Worm (Caenorhabditis elegans) whole organism, early embryonic: ENCODE results near the gene msp-36.

Experiments
- aly-1 ChIP-seq: sonication (generic microtip); optimal IDR thresholded peaks from 2 replicates; lab custom pipeline; 2016; ENCODE audit warnings: missing genetic modification characterization, missing compliant biosample characterization
- ama-1 ChIP-seq: fragments of 150-350 bp; optimal IDR thresholded peaks from 2 replicates; lab custom pipeline; 2014
- ceh-13 ChIP-seq: fragments of 200-800 bp; sonication (Bioruptor generic); optimal IDR thresholded peaks from 2 replicates; lab custom pipeline; 2018; ENCODE audit warnings: mild to moderate bottlenecking, missing genetic modification characterization, missing compliant biosample characterization
- hmg-4 ChIP-seq: fragments of 200-800 bp; sonication (Bioruptor generic); optimal IDR thresholded peaks from 2 replicates; lab custom pipeline; 2018; ENCODE audit warnings: mild to moderate bottlenecking, missing genetic modification characterization, missing compliant biosample characterization
- pes-1 ChIP-seq: fragments of 200-800 bp; sonication (Bioruptor generic); IDR thresholded peaks from 2 replicates; pipeline ENCODE4 v1.3.6; 2022; ENCODE audit warnings: missing genetic modification reagents, missing genetic modification characterization, missing compliant biosample characterization
- sea-1 ChIP-seq: fragments of 200-800 bp; sonication (Bioruptor generic); conservative IDR thresholded peaks from 2 replicates; pipeline ENCODE4 v1.3.6; 2022; ENCODE audit warnings: missing genetic modification characterization, missing compliant biosample characterization
- tbx-11 ChIP-seq: fragments of 200-800 bp; sonication (Bioruptor generic); IDR thresholded peaks from 2 replicates; pipeline ENCODE4 v1.3.6; 2022; ENCODE audit warnings: missing genetic modification characterization, missing compliant biosample characterization
- tbx-37 ChIP-seq: fragments of 200-800 bp; sonication (Bioruptor generic); conservative IDR thresholded peaks from 2 replicates; pipeline ENCODE4 v1.3.6; 2022; ENCODE audit warnings: missing genetic modification reagents, missing genetic modification characterization, missing compliant biosample characterization
- tra-4 ChIP-seq: sonication (generic microtip); optimal IDR thresholded peaks from 2 replicates; lab custom pipeline; 2017; ENCODE audit warnings: missing genetic modification characterization, missing compliant biosample characterization

ce11 chrIV:10072527-10072926, 22.7 kb upstream of the msp-36 start, which contains the start of gene W01B6.3:
- TF ChIP-seq sea-1 (GFP tag; lab: Robert Waterston, UW): no peak
- TF ChIP-seq ama-1: no peak
- no peak for TF ChIP-seq tra-4
- no peak for TF ChIP-seq tbx-37 (GFP tag; lab: Robert Waterston, UW)
- TF ChIP-seq tbx-11 (GFP tag; lab: Robert Waterston, UW): no peak
- no peak for TF ChIP-seq hmg-4
- no peak for TF ChIP-seq ceh-13
- TF ChIP-seq aly-1: no peak
- no peak for TF ChIP-seq pes-1 (GFP tag; lab: Robert Waterston, UW)
